Fruit fly (Drosophila melanogaster): Measurements from ENCODE around the gene CG33110.

CG33110 gene

dm6 chr3R:22546017-22546416 is 24.0 kb upstream of the CG33110 start:
- TF ChIP-seq cic (GFP tag; optimal IDR thresholded peaks at IDR 0.05) (peak; percentile 28), cnc (optimal IDR thresholded peaks at IDR 0.05) (no peak)

dm6 chr3R:22547585-22548022 is 22.4 kb upstream of the CG33110 start, which contains the start of gene AdipoR:
TSS of gene AdipoR (minus strand) at chr3R:22547846.
- TF ChIP-seq ovo (GFP tag; optimal IDR thresholded peaks at IDR 0.05) = peak; percentile 56
- TF ChIP-seq CG12768 (GFP tag; optimal IDR thresholded peaks at IDR 0.05) = peak; percentile 17
- no peak for TF ChIP-seq toe (GFP tag; optimal IDR thresholded peaks at IDR 0.05)
- TF ChIP-seq Mnt (GFP tag; optimal IDR thresholded peaks at IDR 0.05) = peak; percentile 76
- TF ChIP-seq cnc (optimal IDR thresholded peaks at IDR 0.05) = no peak
- TF ChIP-seq Crg-1 (GFP tag; optimal IDR thresholded peaks at IDR 0.05) = no peak
- peak; percentile 26 for TF ChIP-seq CG7045 (GFP tag; optimal IDR thresholded peaks at IDR 0.05)
- TF ChIP-seq cic (GFP tag; optimal IDR thresholded peaks at IDR 0.05) = peak; percentile 33
- no peak for TF ChIP-seq CG33017 (tag; optimal IDR thresholded peaks at IDR 0.05)
- TF ChIP-seq bab1 (GFP tag; optimal IDR thresholded peaks at IDR 0.05) = peak; percentile 60
- peak; percentile 48 for TF ChIP-seq Hr96 (GFP tag; optimal IDR thresholded peaks at IDR 0.05)
- no peak for TF ChIP-seq CG7101 (tag; optimal IDR thresholded peaks at IDR 0.05)
- peak; percentile 36 for TF ChIP-seq CG1620 (GFP tag; optimal IDR thresholded peaks at IDR 0.05)
- TF ChIP-seq pad (GFP tag; optimal IDR thresholded peaks at IDR 0.05) = no peak
- TF ChIP-seq tj (GFP tag; optimal IDR thresholded peaks at IDR 0.05) = peak; percentile 50
- TF ChIP-seq kay (GFP tag; ENCODE audit: borderline replicate concordance) = no peak
- TF ChIP-seq CG11617 (GFP tag; optimal IDR thresholded peaks at IDR 0.05) = peak; percentile 52
- no peak for TF ChIP-seq CG5204 (GFP tag; optimal IDR thresholded peaks at IDR 0.05)
- TF ChIP-seq Clk (GFP tag; optimal IDR thresholded peaks at IDR 0.05) = no peak
- TF ChIP-seq CG14711 (tag; optimal IDR thresholded peaks at IDR 0.05) = no peak

dm6 chr3R:22550306-22550812 is 19.6 kb upstream of the CG33110 start, which contains the start of gene bond:
TSS of gene bond (plus strand) at chr3R:22550680.
- TF ChIP-seq ovo (GFP tag; optimal IDR thresholded peaks at IDR 0.05) (no peak), tj (GFP tag; optimal IDR thresholded peaks at IDR 0.05) (peak; percentile 87), toe (GFP tag; optimal IDR thresholded peaks at IDR 0.05) (no peak), Mnt (GFP tag; optimal IDR thresholded peaks at IDR 0.05) (no peak)

dm6 chr3R:22552686-22553085 is 17.3 kb upstream of the CG33110 start:
- TF ChIP-seq Crg-1 (GFP tag; optimal IDR thresholded peaks at IDR 0.05) = no peak
- TF ChIP-seq cic (GFP tag; optimal IDR thresholded peaks at IDR 0.05) = no peak
- TF ChIP-seq bab1 (GFP tag; optimal IDR thresholded peaks at IDR 0.05) = no peak
- TF ChIP-seq toe (GFP tag; optimal IDR thresholded peaks at IDR 0.05) = no peak
- TF ChIP-seq CG33017 (tag; optimal IDR thresholded peaks at IDR 0.05) = no peak
- no peak for TF ChIP-seq Mnt (GFP tag; optimal IDR thresholded peaks at IDR 0.05)
- peak; percentile 98 for TF ChIP-seq tj (GFP tag; optimal IDR thresholded peaks at IDR 0.05)
- TF ChIP-seq CG5204 (GFP tag; optimal IDR thresholded peaks at IDR 0.05) = no peak

dm6 chr3R:22557100-22557741 is 12.8 kb upstream of the CG33110 start:
- TF ChIP-seq CG33017 (tag; optimal IDR thresholded peaks at IDR 0.05) (no peak), CG7045 (GFP tag; optimal IDR thresholded peaks at IDR 0.05) (no peak), Clk (GFP tag; optimal IDR thresholded peaks at IDR 0.05) (no peak), ovo (GFP tag; optimal IDR thresholded peaks at IDR 0.05) (no peak), CG12768 (GFP tag; optimal IDR thresholded peaks at IDR 0.05) (no peak), tj (GFP tag; optimal IDR thresholded peaks at IDR 0.05) (no peak), cnc (optimal IDR thresholded peaks at IDR 0.05) (no peak), CG1620 (GFP tag; optimal IDR thresholded peaks at IDR 0.05) (no peak), kay (GFP tag; ENCODE audit: borderline replicate concordance) (no peak), CG14711 (tag; optimal IDR thresholded peaks at IDR 0.05) (no peak)

DNA sequence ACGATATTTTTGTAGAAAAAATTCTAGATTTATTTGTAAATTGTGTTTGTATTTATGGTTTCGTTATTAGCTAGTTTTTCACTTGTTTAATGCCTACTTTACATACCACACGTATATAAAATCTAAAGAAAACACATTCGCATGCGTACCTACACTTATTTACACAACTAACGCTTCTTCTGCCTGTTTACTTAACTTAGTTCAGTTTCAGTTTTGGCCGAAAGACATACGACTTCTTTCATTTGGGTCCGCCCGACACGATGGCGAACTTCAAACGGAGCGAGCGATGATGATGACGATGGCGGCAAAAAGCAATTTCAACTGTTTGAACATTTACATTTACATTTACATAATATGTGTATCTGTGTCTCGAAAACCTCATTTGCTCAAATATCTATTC is 11.6 kb upstream of the CG33110 start:
- no peak for TF ChIP-seq CG7101 (tag; optimal IDR thresholded peaks at IDR 0.05)
- TF ChIP-seq tj (GFP tag; optimal IDR thresholded peaks at IDR 0.05) = no peak
- TF ChIP-seq CG14711 (tag; optimal IDR thresholded peaks at IDR 0.05) = no peak
- no peak for TF ChIP-seq toe (GFP tag; optimal IDR thresholded peaks at IDR 0.05)
- no peak for TF ChIP-seq cic (GFP tag; optimal IDR thresholded peaks at IDR 0.05)
- no peak for TF ChIP-seq Hr96 (GFP tag; optimal IDR thresholded peaks at IDR 0.05)

DNA sequence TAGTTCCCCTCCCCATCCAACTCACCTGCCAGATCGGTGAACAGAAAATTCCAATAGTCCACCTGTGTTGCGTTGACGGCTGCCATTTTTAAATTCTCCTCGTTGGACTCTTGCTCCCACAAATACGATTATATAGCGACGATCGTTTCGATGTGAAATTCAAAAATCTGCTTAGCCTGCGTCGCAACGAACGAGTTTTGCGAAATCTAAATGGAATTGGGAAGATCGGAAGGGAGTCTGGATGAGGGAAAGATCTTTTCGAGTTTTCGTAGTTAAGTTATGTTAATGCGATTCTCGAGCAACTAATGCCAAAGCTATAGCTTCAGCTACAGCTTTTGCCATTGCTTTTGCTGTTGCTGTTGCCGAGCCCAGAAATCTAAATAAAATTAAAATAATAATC is 9.8 kb upstream of the CG33110 start:
- no peak for TF ChIP-seq cnc (optimal IDR thresholded peaks at IDR 0.05)
- TF ChIP-seq CG5204 (GFP tag; optimal IDR thresholded peaks at IDR 0.05) = no peak
- no peak for TF ChIP-seq CG7045 (GFP tag; optimal IDR thresholded peaks at IDR 0.05)
- TF ChIP-seq Crg-1 (GFP tag; optimal IDR thresholded peaks at IDR 0.05) = no peak
- no peak for TF ChIP-seq Hr96 (GFP tag; optimal IDR thresholded peaks at IDR 0.05)
- TF ChIP-seq CG11617 (GFP tag; optimal IDR thresholded peaks at IDR 0.05) = no peak
- TF ChIP-seq CG14711 (tag; optimal IDR thresholded peaks at IDR 0.05) = no peak
- TF ChIP-seq CG1620 (GFP tag; optimal IDR thresholded peaks at IDR 0.05) = no peak
- TF ChIP-seq CG7101 (tag; optimal IDR thresholded peaks at IDR 0.05) = no peak
- TF ChIP-seq tj (GFP tag; optimal IDR thresholded peaks at IDR 0.05) = no peak
- TF ChIP-seq pad (GFP tag; optimal IDR thresholded peaks at IDR 0.05) = no peak
